Worm (Caenorhabditis elegans) whole organism, L4 larva: ENCODE results near the gene T19C3.4.

Experiments
- F10B5.3 ChIP-seq: sonication (generic microtip); optimal IDR thresholded peaks from 2 replicates; lab custom pipeline; 2016; ENCODE audit warnings: mild to moderate bottlenecking, missing genetic modification characterization, missing compliant biosample characterization
- F49E8.2 ChIP-seq: sonication (generic microtip); optimal IDR thresholded peaks from 2 replicates; lab custom pipeline; 2016; ENCODE audit warnings: missing compliant biosample characterization, mild to moderate bottlenecking, missing genetic modification characterization, borderline replicate concordance
- R02D3.7 ChIP-seq: fragments of 150-350 bp; sonication (generic microtip); optimal IDR thresholded peaks from 3 replicates; lab custom pipeline; 2014; ENCODE audit warnings: missing biosample characterization, missing genetic modification characterization
- T26A8.4 ChIP-seq: fragments of 200-800 bp; sonication (Bioruptor generic); IDR thresholded peaks from 2 replicates; pipeline ENCODE4 v1.3.6; 2022; ENCODE audit warnings: missing genetic modification characterization, missing compliant biosample characterization
- Y105C5A.15 ChIP-seq: fragments of 200-800 bp; sonication (Bioruptor generic); IDR thresholded peaks from 2 replicates; pipeline ENCODE4 v1.3.6; 2022; ENCODE audit warnings: missing genetic modification characterization, missing compliant biosample characterization
- Y5F2A.4 ChIP-seq: fragments of 200-800 bp; sonication (Bioruptor generic); optimal IDR thresholded peaks from 2 replicates; lab custom pipeline; 2018; ENCODE audit warnings: mild to moderate bottlenecking, missing genetic modification characterization, missing compliant biosample characterization
- ZK546.5 ChIP-seq, 2 experiments: sonication (generic microtip); optimal IDR thresholded peaks; 2 replicates each; lab custom pipeline; 2017; ENCODE audit warnings: missing biosample characterization in 2 of 2, missing genetic modification characterization in 2 of 2
- aha-1 ChIP-seq: fragments of 150-350 bp; peaks from one replicate; lab custom pipeline; 2014; ENCODE audit warnings: missing biosample characterization, missing genetic modification characterization
- ama-1 ChIP-seq: fragments of 150-350 bp; optimal IDR thresholded peaks from 2 replicates; lab custom pipeline; 2014; ENCODE audit warnings: inconsistent platforms, mixed read lengths
- ceh-62 ChIP-seq: sonication (generic microtip); optimal IDR thresholded peaks from 2 replicates; lab custom pipeline; 2017; ENCODE audit warnings: missing biosample characterization, missing genetic modification characterization
- cey-2 ChIP-seq: sonication (generic microtip); optimal IDR thresholded peaks from 3 replicates; lab custom pipeline; 2017; ENCODE audit warnings: missing genetic modification characterization, mild to moderate bottlenecking, missing compliant biosample characterization, antibody characterized with exemption, borderline replicate concordance; ENCODE audit not compliant: insufficient read depth
- egl-27 ChIP-seq: sonication (generic microtip); optimal IDR thresholded peaks from 3 replicates; lab custom pipeline; 2017; ENCODE audit warnings: missing biosample characterization, missing genetic modification reagents, missing genetic modification characterization
- egl-43 ChIP-seq: fragments of 200-800 bp; sonication (Bioruptor generic); IDR thresholded peaks from 2 replicates; pipeline ENCODE4 v1.3.6; 2022; ENCODE audit warnings: missing genetic modification reagents, missing genetic modification characterization, missing compliant biosample characterization
- hlh-11 ChIP-seq: fragments of 200-800 bp; sonication (Bioruptor generic); optimal IDR thresholded peaks from 2 replicates; lab custom pipeline; 2018; ENCODE audit warnings: mild to moderate bottlenecking, missing genetic modification characterization, missing compliant biosample characterization
- lim-7 ChIP-seq: fragments of 200-800 bp; sonication (Bioruptor generic); IDR thresholded peaks from 2 replicates; pipeline ENCODE4 v1.3.6; 2022; ENCODE audit warnings: missing genetic modification characterization, missing compliant biosample characterization
- lin-29 ChIP-seq: fragments of 200-800 bp; sonication (Bioruptor generic); IDR thresholded peaks from 2 replicates; pipeline ENCODE4 v1.3.6; 2022; ENCODE audit warnings: missing genetic modification reagents, missing genetic modification characterization, missing compliant biosample characterization
- lin-39 ChIP-seq: fragments of 150-350 bp; optimal IDR thresholded peaks from 2 replicates; lab custom pipeline; 2014; ENCODE audit warnings: missing biosample characterization, missing genetic modification reagents, missing genetic modification characterization
- lsy-2 ChIP-seq, 2 experiments: fragments of 150-350 bp in 1 of 2; sonication (generic microtip) in 1 of 2; optimal IDR thresholded peaks; 2 replicates each; lab custom pipeline; 2014 to 2017; ENCODE audit warnings: missing biosample characterization in 2 of 2, missing genetic modification characterization in 2 of 2
- madf-5 ChIP-seq, 2 experiments: fragments of 200-800 bp; sonication (Bioruptor generic); IDR thresholded peaks; 2 replicates each; pipeline ENCODE4 v1.3.6; 2022; ENCODE audit warnings: missing compliant biosample characterization in 2 of 2, missing genetic modification characterization in 2 of 2
- madf-9 ChIP-seq: fragments of 200-800 bp; sonication (Bioruptor generic); conservative IDR thresholded peaks from 2 replicates; pipeline ENCODE4 v1.3.6; 2022; ENCODE audit warnings: missing genetic modification reagents, missing genetic modification characterization, missing compliant biosample characterization
- mdl-1 ChIP-seq, 2 experiments: fragments of 150-350 bp in 1 of 2; sonication (generic microtip) in 1 of 2; optimal IDR thresholded peaks; 2 replicates each; lab custom pipeline; 2014 to 2017; ENCODE audit warnings: missing biosample characterization in 2 of 2, missing genetic modification characterization in 2 of 2
- mdt-29 ChIP-seq: fragments of 200-800 bp; sonication (Bioruptor generic); IDR thresholded peaks from 2 replicates; pipeline ENCODE4 v1.3.6; 2022; ENCODE audit warnings: missing genetic modification reagents, missing genetic modification characterization, missing compliant biosample characterization
- mxl-2 ChIP-seq: fragments of 200-800 bp; sonication (Bioruptor generic); conservative IDR thresholded peaks from 2 replicates; pipeline ENCODE4 v1.3.6; 2022; ENCODE audit warnings: missing genetic modification reagents, missing genetic modification characterization, missing compliant biosample characterization
- nhr-111 ChIP-seq: fragments of 200-800 bp; sonication (Bioruptor generic); optimal IDR thresholded peaks from 2 replicates; lab custom pipeline; 2018; ENCODE audit warnings: mild to moderate bottlenecking, missing genetic modification characterization, missing compliant biosample characterization
- nhr-28 ChIP-seq: fragments of 150-350 bp; optimal IDR thresholded peaks from 2 replicates; lab custom pipeline; 2014; ENCODE audit warnings: missing biosample characterization, missing genetic modification characterization
- nhr-41 ChIP-seq: fragments of 200-800 bp; sonication (Bioruptor generic); IDR thresholded peaks from 2 replicates; pipeline ENCODE4 v1.3.6; 2022; ENCODE audit warnings: missing genetic modification reagents, missing genetic modification characterization, missing compliant biosample characterization
- nhr-6 ChIP-seq: fragments of 150-350 bp; optimal IDR thresholded peaks from 2 replicates; lab custom pipeline; 2014; ENCODE audit warnings: missing biosample characterization, missing genetic modification characterization
- pha-4 ChIP-seq, 2 experiments: fragments of 150-350 bp in 1 of 2; fragments of 200-800 bp in 1 of 2; sonication (Bioruptor generic) in 1 of 2; IDR thresholded peaks in 1 of 2; optimal IDR thresholded peaks in 1 of 2; 2 replicates each; pipeline versions ENCODE4 v1.3.6 to Lab custom; 2014 to 2022; ENCODE audit warnings: missing genetic modification characterization in 2 of 2, missing genetic modification reagents in 2 of 2, missing biosample characterization in 1 of 2, missing compliant biosample characterization in 1 of 2
- saeg-2 ChIP-seq: fragments of 200-800 bp; sonication (Bioruptor generic); IDR thresholded peaks from 2 replicates; pipeline ENCODE4 v1.3.6; 2022; ENCODE audit warnings: missing genetic modification reagents, missing genetic modification characterization, missing compliant biosample characterization
- sdz-12 ChIP-seq: fragments of 200-800 bp; sonication (Bioruptor generic); optimal IDR thresholded peaks from 2 replicates; lab custom pipeline; 2018; ENCODE audit warnings: mild to moderate bottlenecking, missing genetic modification characterization, missing compliant biosample characterization
- set-16 ChIP-seq: fragments of 200-800 bp; sonication (Bioruptor generic); IDR thresholded peaks from 2 replicates; pipeline ENCODE4 v1.3.6; 2022; ENCODE audit warnings: missing genetic modification reagents, missing genetic modification characterization, missing compliant biosample characterization
- vab-7 ChIP-seq: fragments of 200-800 bp; sonication (Bioruptor generic); IDR thresholded peaks from 2 replicates; pipeline ENCODE4 v1.3.6; 2022; ENCODE audit warnings: missing genetic modification reagents, missing genetic modification characterization, missing compliant biosample characterization
- ztf-11 ChIP-seq: fragments of 150-350 bp; optimal IDR thresholded peaks from 2 replicates; lab custom pipeline; 2014; ENCODE audit warnings: missing biosample characterization, missing genetic modification characterization

The T19C3.4 gene

DNA sequence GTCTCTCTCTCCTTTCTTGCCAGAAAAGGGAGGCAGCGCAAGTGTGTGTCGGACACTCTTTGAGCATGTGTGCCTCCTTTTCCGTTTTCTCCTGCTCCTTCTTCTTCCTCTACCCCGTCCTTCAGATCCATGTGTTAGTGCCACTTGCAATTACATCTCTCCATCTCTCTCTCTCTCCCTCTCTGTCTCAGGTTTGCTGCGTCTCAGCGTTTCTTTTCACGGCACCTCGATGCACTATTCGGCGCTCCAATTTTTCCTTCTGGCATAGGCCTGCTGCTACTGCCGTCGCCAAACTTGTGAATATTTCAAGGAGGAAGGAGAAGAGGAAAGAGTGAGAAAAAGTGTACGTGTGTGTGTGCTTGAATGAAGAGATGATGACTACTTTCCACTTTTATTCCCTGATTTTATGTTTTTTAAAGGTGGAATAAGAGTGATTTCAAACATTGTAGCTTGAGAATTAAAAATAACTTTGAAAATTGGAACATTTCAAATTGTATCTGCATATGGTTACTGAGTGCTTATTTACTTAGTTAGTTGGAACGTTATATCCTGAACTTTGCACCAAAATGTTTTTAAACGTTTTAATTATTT, 48.3 kb upstream of the T19C3.4 start, which contains the start of gene W02B3.3 (continued):
- TF ChIP-seq egl-43 (peak; percentile 57; the same call in 1 of the 2 replicates), ZK546.5 (tag; optimal IDR thresholded peaks at IDR 0.05; lab: Kevin White, UChicago) (no peak), lin-29 (GFP tag; lab: Robert Waterston, UW) (no peak), mxl-2 (GFP tag; lab: Robert Waterston, UW) (no peak), hlh-11 (tag; lab: Kevin White, UChicago) (peak; percentile 31), cey-2 (tag; lab: Kevin White, UChicago) (no peak), nhr-41 (GFP tag; lab: Robert Waterston, UW) (no peak), ztf-11 (tag; lab: Kevin White, UChicago) (no peak), Y5F2A.4 (GFP tag; lab: Kevin White, UChicago) (no peak), nhr-111 (GFP tag; lab: Kevin White, UChicago) (no peak), pha-4 (GFP tag; IDR thresholded peaks at IDR 0.05; lab: Robert Waterston, UW) (0 out of 2 replicates have a peak, but pooled peaks have one; percentile 27), pha-4 (tag; optimal IDR thresholded peaks at IDR 0.05; lab: Kevin White, UChicago) (no peak), mdl-1 (tag; optimal IDR thresholded peaks at IDR 0.05; lab: Kevin White, UChicago) (peak; percentile 10 to 66), sdz-12 (GFP tag; lab: Kevin White, UChicago) (no peak), madf-9 (GFP tag; lab: Robert Waterston, UW) (no peak), mdt-29 (GFP tag; lab: Robert Waterston, UW) (no peak), F10B5.3 (no peak), egl-27 (tag; lab: Kevin White, UChicago) (no peak), lim-7 (GFP tag; lab: Robert Waterston, UW) (no peak)

DNA sequence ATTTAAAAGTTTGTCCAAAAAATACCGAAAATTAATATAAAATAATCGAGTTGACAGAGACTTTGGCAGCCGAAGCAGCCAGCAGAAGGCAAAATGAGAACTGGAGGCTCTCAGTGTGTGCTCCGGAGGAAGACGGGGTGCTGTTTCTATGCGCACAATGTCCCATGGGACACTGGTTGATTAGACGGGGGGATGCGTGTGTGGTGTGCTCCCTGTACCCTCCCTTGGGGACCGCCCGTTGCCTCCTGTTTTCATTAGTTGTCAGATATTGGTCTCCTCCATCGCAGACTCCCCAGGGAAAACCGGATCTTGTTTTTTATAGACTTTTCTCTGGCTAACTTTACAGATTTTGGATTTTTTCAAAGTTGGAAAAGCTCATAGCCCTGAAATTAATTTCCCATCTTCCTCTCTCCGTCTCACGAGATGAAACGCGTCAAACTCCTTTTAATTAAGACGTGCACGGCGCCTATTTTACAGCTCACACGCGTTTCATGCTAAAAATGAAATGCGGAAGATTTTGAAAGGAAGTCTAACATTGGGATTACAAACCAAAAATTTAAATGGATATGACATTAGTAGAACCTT, 45.2 kb upstream of the T19C3.4 start, which contains the start of gene C09F5.3:
C09F5.3 (minus strand) TSS at position 94 of the 585 bp plus-strand sequence.
- TF ChIP-seq saeg-2 (GFP tag; lab: Robert Waterston, UW) (no peak), ceh-62 (tag; lab: Kevin White, UChicago) (no peak), lsy-2 (tag; optimal IDR thresholded peaks at IDR 0.05; lab: Kevin White, UChicago) (no peak), egl-27 (tag; lab: Kevin White, UChicago) (no peak), F49E8.2 (tag; lab: Kevin White, UChicago) (no peak), T26A8.4 (no peak), vab-7 (GFP tag; lab: Robert Waterston, UW) (0 out of 2 replicates have a peak, but pooled peaks have one; percentile 20), R02D3.7 (tag; lab: Kevin White, UChicago) (no peak), ama-1 (no peak), set-16 (0 out of 2 replicates have a peak, but pooled peaks have one; percentile 21), lin-39 (tag; lab: Kevin White, UChicago) (no peak), nhr-6 (tag; lab: Kevin White, UChicago) (no peak), sdz-12 (GFP tag; lab: Kevin White, UChicago) (no peak), mdt-29 (GFP tag; lab: Robert Waterston, UW) (no peak), Y105C5A.15 (GFP tag; lab: Robert Waterston, UW) (no peak), aha-1 (tag; lab: Kevin White, UChicago) (peak; percentile 66)
- TF ChIP-seq, all 104 proteins: peak for 3

DNA sequence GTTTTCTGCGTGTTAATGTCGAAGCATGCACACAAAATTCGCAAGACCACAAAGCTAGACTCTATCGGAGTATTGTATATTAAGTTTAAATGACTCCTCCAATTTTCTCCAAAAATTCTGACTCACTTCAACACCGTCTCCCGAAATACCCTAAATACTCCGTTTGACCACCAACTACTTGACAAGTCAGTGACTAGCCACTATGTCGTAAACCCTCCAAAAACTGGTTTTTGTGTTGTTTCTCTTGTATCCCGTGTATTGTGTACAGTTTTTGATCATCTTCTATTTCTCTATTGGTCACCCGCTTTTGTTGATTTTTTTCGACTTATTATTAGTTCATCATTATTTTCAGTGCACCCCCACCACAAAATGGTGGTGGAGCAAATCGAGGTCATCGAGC, 38.3 kb upstream of the T19C3.4 start, which contains the start of gene C09F5.1:
C09F5.1 (plus strand) TSS at position 353 of the 400 bp plus-strand sequence.
- TF ChIP-seq madf-5 (GFP tag; IDR thresholded peaks at IDR 0.05; lab: Robert Waterston, UW) (no peak), nhr-28 (tag; lab: Kevin White, UChicago) (peak; percentile 50)
